Fruit fly (Drosophila melanogaster) whole organism, prepupa: ENCODE measurements around the gene Hk.

Experiments used
- Blimp-1 ChIP-seq: fragments of 200-800 bp; sonication (Bioruptor generic); optimal IDR thresholded peaks from 3 replicates; lab custom pipeline; 2017; ENCODE audit warnings: missing biosample characterization, missing genetic modification characterization, mild to moderate bottlenecking, moderate library complexity, missing genetic modification reagents
- CG10669 ChIP-seq: fragments of 200-800 bp; sonication (Bioruptor generic); optimal IDR thresholded peaks from 3 replicates; lab custom pipeline; 2018; ENCODE audit warnings: missing biosample characterization, mild to moderate bottlenecking, missing genetic modification characterization, moderate library complexity
- CG11294 ChIP-seq: fragments of 200-800 bp; sonication (Bioruptor generic); IDR thresholded peaks from 2 replicates; pipeline ENCODE4 v1.3.6; 2022; ENCODE audit warnings: missing biosample characterization, missing genetic modification characterization
- CG11762 ChIP-seq: fragments of 200-800 bp; sonication (Bioruptor generic); optimal IDR thresholded peaks from 3 replicates; lab custom pipeline; 2016; ENCODE audit warnings: missing biosample characterization, missing genetic modification characterization; ENCODE audit not compliant: insufficient read depth
- CG1621 ChIP-seq: fragments of 200-800 bp; sonication (Bioruptor generic); optimal IDR thresholded peaks from 3 replicates; lab custom pipeline; 2018; ENCODE audit warnings: missing biosample characterization, mild to moderate bottlenecking, missing genetic modification characterization
- CG16779 ChIP-seq: fragments of 200-800 bp; sonication (Bioruptor generic); optimal IDR thresholded peaks from 3 replicates; lab custom pipeline; 2017; ENCODE audit warnings: missing biosample characterization, mild to moderate bottlenecking, missing genetic modification characterization
- CG3032 ChIP-seq: fragments of 200-800 bp; optimal IDR thresholded peaks from 2 replicates; lab custom pipeline; 2019; ENCODE audit warnings: missing biosample characterization, mild to moderate bottlenecking, missing genetic modification characterization, moderate library complexity
- CG31627 ChIP-seq: fragments of 200-800 bp; sonication (Bioruptor generic); optimal IDR thresholded peaks from 3 replicates; lab custom pipeline; 2016; ENCODE audit warnings: missing biosample characterization, missing genetic modification characterization
- CG32006 ChIP-seq: fragments of 200-800 bp; sonication (Bioruptor generic); optimal IDR thresholded peaks from 3 replicates; lab custom pipeline; 2017; ENCODE audit warnings: missing biosample characterization, mild to moderate bottlenecking, missing genetic modification characterization
- CG34406 ChIP-seq: fragments of 200-800 bp; sonication (Bioruptor generic); optimal IDR thresholded peaks from 3 replicates; lab custom pipeline; 2016; ENCODE audit warnings: missing biosample characterization, missing genetic modification characterization
- CG3919 ChIP-seq: fragments of 200-800 bp; sonication (Bioruptor generic); optimal IDR thresholded peaks from 3 replicates; lab custom pipeline; 2016; ENCODE audit warnings: missing biosample characterization, missing genetic modification characterization
- CG4318 ChIP-seq: fragments of 200-800 bp; sonication (Bioruptor generic); optimal IDR thresholded peaks from 3 replicates; lab custom pipeline; 2017; ENCODE audit warnings: missing biosample characterization, mild to moderate bottlenecking, missing genetic modification characterization
- CG6163 ChIP-seq: fragments of 200-800 bp; sonication (Bioruptor generic); IDR thresholded peaks from 3 replicates; pipeline ENCODE4 v1.3.6; 2022; ENCODE audit warnings: missing biosample characterization, missing genetic modification characterization
- CG6276 ChIP-seq: fragments of 200-800 bp; sonication (Bioruptor generic); optimal IDR thresholded peaks from 2 replicates; lab custom pipeline; 2017; ENCODE audit warnings: missing biosample characterization, mild to moderate bottlenecking, missing genetic modification characterization
- CG6808 ChIP-seq: fragments of 200-800 bp; sonication (Bioruptor generic); optimal IDR thresholded peaks from 3 replicates; lab custom pipeline; 2017; ENCODE audit warnings: missing biosample characterization, missing genetic modification characterization, mild to moderate bottlenecking, moderate library complexity, missing genetic modification reagents
- CG6854 ChIP-seq: fragments of 200-800 bp; sonication (Bioruptor generic); optimal IDR thresholded peaks from 2 replicates; lab custom pipeline; 2017; ENCODE audit warnings: missing biosample characterization, mild to moderate bottlenecking, missing genetic modification characterization
- CG7368 ChIP-seq: fragments of 200-800 bp; sonication (Bioruptor generic); optimal IDR thresholded peaks from 3 replicates; lab custom pipeline; 2016; ENCODE audit warnings: missing biosample characterization, missing genetic modification characterization
- CG8119 ChIP-seq: fragments of 200-800 bp; sonication (Bioruptor generic); IDR thresholded peaks from 3 replicates; pipeline ENCODE4 v1.3.6; 2022; ENCODE audit warnings: missing biosample characterization, missing genetic modification characterization
- CG8632 ChIP-seq: fragments of 200-800 bp; sonication (Bioruptor generic); optimal IDR thresholded peaks from 3 replicates; lab custom pipeline; 2016; ENCODE audit warnings: missing biosample characterization, missing genetic modification characterization
- CG9139 ChIP-seq: fragments of 200-800 bp; sonication (Bioruptor generic); optimal IDR thresholded peaks from 3 replicates; lab custom pipeline; 2017; ENCODE audit warnings: missing biosample characterization, mild to moderate bottlenecking, missing genetic modification characterization
- Eip78C ChIP-seq: fragments of 200-800 bp; sonication (Bioruptor generic); peaks from one replicate; lab custom pipeline; 2016; ENCODE audit warnings: missing biosample characterization, missing genetic modification characterization
- Eip93F ChIP-seq: fragments of 200-800 bp; sonication (Bioruptor generic); optimal IDR thresholded peaks from 2 replicates; lab custom pipeline; 2016; ENCODE audit warnings: missing biosample characterization, mild to moderate bottlenecking, missing genetic modification characterization
- Ets96B ChIP-seq: fragments of 200-800 bp; optimal IDR thresholded peaks from 2 replicates; lab custom pipeline; 2019; ENCODE audit warnings: missing biosample characterization, mild to moderate bottlenecking, missing genetic modification characterization, moderate library complexity
- Gug ChIP-seq: fragments of 200-800 bp; sonication (Bioruptor generic); IDR thresholded peaks from 2 replicates; pipeline ENCODE4 v1.3.6; 2022; ENCODE audit warnings: missing biosample characterization, missing genetic modification characterization
- Hr39 ChIP-seq: fragments of 200-800 bp; sonication (Bioruptor generic); optimal IDR thresholded peaks from 2 replicates; lab custom pipeline; 2016; ENCODE audit warnings: missing biosample characterization, missing genetic modification characterization
- Hr4 ChIP-seq: fragments of 200-800 bp; sonication (Bioruptor generic); optimal IDR thresholded peaks from 3 replicates; lab custom pipeline; 2016; ENCODE audit warnings: missing biosample characterization, missing genetic modification characterization
- Lpt ChIP-seq: fragments of 200-800 bp; sonication (Bioruptor generic); optimal IDR thresholded peaks from 3 replicates; lab custom pipeline; 2016; ENCODE audit warnings: missing biosample characterization, missing genetic modification characterization
- Met ChIP-seq: fragments of 200-800 bp; sonication (Bioruptor generic); optimal IDR thresholded peaks from 3 replicates; lab custom pipeline; 2016; ENCODE audit warnings: missing biosample characterization, missing genetic modification characterization
- OdsH ChIP-seq: fragments of 200-800 bp; sonication (Bioruptor generic); optimal IDR thresholded peaks from 3 replicates; lab custom pipeline; 2016; ENCODE audit warnings: missing biosample characterization, missing genetic modification characterization
- Sox15 ChIP-seq: fragments of 200-800 bp; sonication (Bioruptor generic); optimal IDR thresholded peaks from 3 replicates; lab custom pipeline; 2016; ENCODE audit warnings: missing biosample characterization, missing genetic modification characterization
- achi ChIP-seq: fragments of 200-800 bp; sonication (Bioruptor generic); optimal IDR thresholded peaks from 3 replicates; lab custom pipeline; 2016; ENCODE audit warnings: missing biosample characterization, missing genetic modification characterization
- acj6 ChIP-seq: fragments of 200-800 bp; sonication (Bioruptor generic); optimal IDR thresholded peaks from 3 replicates; lab custom pipeline; 2016; ENCODE audit warnings: missing biosample characterization, missing genetic modification characterization
- cyc ChIP-seq: fragments of 200-800 bp; sonication (Bioruptor generic); optimal IDR thresholded peaks from 3 replicates; lab custom pipeline; 2016; ENCODE audit warnings: missing biosample characterization, missing genetic modification characterization
- dac ChIP-seq: fragments of 200-800 bp; sonication (Bioruptor generic); optimal IDR thresholded peaks from 2 replicates; lab custom pipeline; 2017; ENCODE audit warnings: missing biosample characterization, mild to moderate bottlenecking, missing genetic modification characterization
- dsx ChIP-seq: fragments of 200-800 bp; optimal IDR thresholded peaks from 3 replicates; lab custom pipeline; 2019; ENCODE audit warnings: missing biosample characterization, mild to moderate bottlenecking, missing genetic modification characterization, moderate library complexity; ENCODE audit not compliant: poor library complexity, severe bottlenecking
- eg ChIP-seq: fragments of 200-800 bp; sonication (Bioruptor generic); IDR thresholded peaks from 3 replicates; pipeline ENCODE4 v1.3.6; 2022; ENCODE audit warnings: missing biosample characterization, missing genetic modification characterization
- fd59A ChIP-seq: fragments of 200-800 bp; sonication (Bioruptor generic); optimal IDR thresholded peaks from 2 replicates; lab custom pipeline; 2017; ENCODE audit warnings: missing biosample characterization, mild to moderate bottlenecking, missing genetic modification characterization, missing genetic modification reagents
- fd85E ChIP-seq: fragments of 200-800 bp; sonication (Bioruptor generic); optimal IDR thresholded peaks from 3 replicates; lab custom pipeline; 2016; ENCODE audit warnings: missing biosample characterization, missing genetic modification characterization
- fkh ChIP-seq: fragments of 200-800 bp; sonication (Bioruptor generic); optimal IDR thresholded peaks from 3 replicates; lab custom pipeline; 2017; ENCODE audit warnings: missing biosample characterization, mild to moderate bottlenecking, missing genetic modification characterization, moderate library complexity
- lz ChIP-seq: fragments of 200-800 bp; sonication (Bioruptor generic); optimal IDR thresholded peaks from 3 replicates; lab custom pipeline; 2016; ENCODE audit warnings: missing biosample characterization, missing genetic modification characterization
- net ChIP-seq: fragments of 200-800 bp; sonication (Bioruptor generic); optimal IDR thresholded peaks from 3 replicates; lab custom pipeline; 2016; ENCODE audit warnings: missing biosample characterization, missing genetic modification characterization
- spab ChIP-seq: fragments of 200-800 bp; sonication (Bioruptor generic); optimal IDR thresholded peaks from 2 replicates; lab custom pipeline; 2017; ENCODE audit warnings: missing biosample characterization, mild to moderate bottlenecking, missing genetic modification characterization, missing genetic modification reagents
- ss ChIP-seq, 2 experiments: fragments of 200-800 bp; sonication (Bioruptor generic); optimal IDR thresholded peaks; 2 replicates in 1 of 2; 3 replicates in 1 of 2; lab custom pipeline; 2017 to 2018; ENCODE audit warnings: mild to moderate bottlenecking in 2 of 2, missing biosample characterization in 2 of 2, missing genetic modification characterization in 2 of 2, moderate library complexity in 1 of 2
- svp ChIP-seq: fragments of 200-800 bp; sonication (Bioruptor generic); peaks from one replicate; lab custom pipeline; 2016; ENCODE audit warnings: missing biosample characterization, missing genetic modification characterization
- topi ChIP-seq: fragments of 200-800 bp; sonication (Bioruptor generic); optimal IDR thresholded peaks from 3 replicates; lab custom pipeline; 2016; ENCODE audit warnings: missing biosample characterization, missing genetic modification characterization
- vri ChIP-seq: fragments of 200-800 bp; sonication (Bioruptor generic); optimal IDR thresholded peaks from 3 replicates; lab custom pipeline; 2016; ENCODE audit warnings: missing biosample characterization, mild to moderate bottlenecking, missing genetic modification characterization

Gene Hk

DNA sequence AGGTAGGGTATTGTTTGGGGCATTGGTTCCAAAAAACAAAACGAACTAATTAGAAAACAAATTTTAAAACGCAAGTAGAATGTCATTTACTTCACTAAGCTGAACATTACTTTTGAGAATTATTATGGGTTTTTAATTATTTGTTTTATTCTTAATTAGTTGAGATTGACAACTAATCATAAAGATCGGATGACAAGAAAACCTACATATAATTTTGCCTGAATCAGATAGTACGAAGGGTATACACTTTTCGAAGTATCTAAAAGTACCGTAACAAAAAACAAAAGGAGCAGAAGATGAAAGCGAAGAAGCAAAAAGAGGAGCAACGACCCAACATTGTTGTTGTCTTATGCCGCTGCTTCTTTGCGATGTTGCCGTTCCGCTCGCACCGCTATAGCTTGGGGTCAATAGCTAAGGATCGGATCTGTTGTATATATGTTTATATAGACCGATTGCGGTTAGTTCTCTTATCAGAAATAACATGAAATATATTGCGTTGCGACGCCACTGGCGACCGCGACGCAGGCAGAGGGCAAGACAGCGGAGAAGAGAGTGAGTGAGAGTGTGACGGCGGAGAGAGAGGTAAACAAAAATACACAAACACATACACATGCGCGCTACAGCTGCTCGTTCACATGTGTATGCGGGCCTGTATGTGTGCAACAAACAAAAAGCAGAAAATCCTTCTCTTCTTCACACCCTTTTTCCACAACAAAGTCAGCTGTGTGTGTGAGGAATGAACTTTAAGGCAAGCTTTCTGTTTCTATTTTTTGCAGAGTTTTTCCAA, 52.0 kb downstream of the Hk start (continued):
- TF ChIP-seq Ets96B (tag; lab: Kevin White, UChicago), result peak; percentile 76
- TF ChIP-seq CG6163 (GFP tag; lab: Robert Waterston, UW), result peak; percentile 61
- TF ChIP-seq achi, result peak; percentile 82
- peak; percentile 49 for TF ChIP-seq Eip93F (GFP tag; lab: Kevin White, UChicago)
- peak; percentile 30 for TF ChIP-seq fd59A (GFP tag; lab: Kevin White, UChicago)
- peak; percentile 76 for TF ChIP-seq acj6 (GFP tag; lab: Kevin White, UChicago)
- TF ChIP-seq CG11294 (GFP tag; lab: Robert Waterston, UW), result 0 out of 2 replicates have a peak, but pooled peaks have one; percentile 27
- TF ChIP-seq fd85E (GFP tag; lab: Kevin White, UChicago), result no peak
- TF ChIP-seq CG11762 (GFP tag; lab: Kevin White, UChicago), result peak; percentile 41
- peak; percentile 84 for TF ChIP-seq CG6276 (GFP tag; lab: Kevin White, UChicago)
- TF ChIP-seq spab (GFP tag; lab: Kevin White, UChicago), result peak; percentile 47
- TF ChIP-seq eg (GFP tag; lab: Robert Waterston, UW), result peak; percentile 76
- TF ChIP-seq ss (GFP tag; optimal IDR thresholded peaks at IDR 0.05; lab: Kevin White, UChicago), result peak; percentile 9 to 65
- peak; percentile 55 for TF ChIP-seq Sox15 (GFP tag; lab: Kevin White, UChicago)
- peak; percentile 94 for TF ChIP-seq topi
- peak; percentile 70 for TF ChIP-seq CG7368
- peak; percentile 70 for TF ChIP-seq CG10669 (GFP tag; lab: Kevin White, UChicago)
- peak; percentile 80 for TF ChIP-seq CG34406 (GFP tag; lab: Kevin White, UChicago)
- peak; percentile 76 for TF ChIP-seq Lpt (GFP tag; lab: Kevin White, UChicago)
- TF ChIP-seq CG31627 (GFP tag; lab: Kevin White, UChicago), result peak; percentile 90
- TF ChIP-seq CG32006, result peak; percentile 93
- TF ChIP-seq dsx, result peak; percentile 82
- peak; percentile 68 for TF ChIP-seq fkh (GFP tag; lab: Kevin White, UChicago)
- peak; percentile 89 for TF ChIP-seq Hr4 (GFP tag; lab: Kevin White, UChicago)
- TF ChIP-seq CG3919 (GFP tag; lab: Kevin White, UChicago), result peak; percentile 81
- peak; percentile 46 for TF ChIP-seq CG16779 (tag; lab: Kevin White, UChicago)
- peak; percentile 84 for TF ChIP-seq CG4318 (GFP tag; lab: Kevin White, UChicago)
- peak; percentile 97 for TF ChIP-seq Eip78C (GFP tag; lab: Kevin White, UChicago)
- TF ChIP-seq CG8119 (GFP tag; lab: Robert Waterston, UW), result peak; percentile 88
- TF ChIP-seq CG1621, result peak; percentile 29
- peak; percentile 77 for TF ChIP-seq Gug (GFP tag; lab: Robert Waterston, UW)
- TF ChIP-seq, all 60 proteins: peak for 58

DNA sequence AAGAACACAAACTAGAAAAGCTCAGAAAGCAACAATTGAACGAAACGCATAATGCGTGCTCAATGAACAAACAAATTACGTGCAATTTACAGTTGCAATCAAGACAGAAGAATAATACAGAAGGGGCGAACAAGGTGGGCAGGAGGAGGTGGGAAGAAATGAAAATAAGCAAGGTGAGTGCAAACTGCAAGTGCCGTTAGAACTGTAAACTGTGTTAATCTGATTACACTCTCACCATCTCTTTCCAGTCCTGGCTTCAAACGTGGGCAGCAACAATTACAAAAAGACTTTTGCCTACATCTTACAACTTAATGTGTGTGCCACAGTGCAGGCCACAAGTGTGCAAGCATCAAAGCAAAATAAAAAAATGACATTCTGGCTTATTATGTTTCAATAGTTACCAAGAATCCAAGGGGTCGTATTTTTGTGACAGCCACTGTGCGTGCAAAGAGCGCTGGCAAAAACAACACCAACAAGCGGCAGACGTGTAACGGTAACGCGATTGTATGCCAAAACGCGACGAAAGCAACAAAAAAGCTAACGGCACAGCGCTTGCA, 52.9 kb downstream of the Hk start:
- no peak for TF ChIP-seq Blimp-1 (GFP tag; lab: Kevin White, UChicago)
- TF ChIP-seq CG10669 (GFP tag; lab: Kevin White, UChicago), result peak; percentile 15
- TF ChIP-seq spab (GFP tag; lab: Kevin White, UChicago), result no peak
- TF ChIP-seq OdsH (GFP tag; lab: Kevin White, UChicago), result peak; percentile 58
- TF ChIP-seq CG1621, result no peak
- peak; percentile 73 for TF ChIP-seq eg (GFP tag; lab: Robert Waterston, UW)
- no peak for TF ChIP-seq ss (GFP tag; optimal IDR thresholded peaks at IDR 0.05; lab: Kevin White, UChicago)
- peak; percentile 9 for TF ChIP-seq CG8632
- no peak for TF ChIP-seq vri (GFP tag; lab: Kevin White, UChicago)
- peak; percentile 66; the same call in 2 of the 3 replicates for TF ChIP-seq CG6163 (GFP tag; lab: Robert Waterston, UW)
- no peak for TF ChIP-seq CG3032 (tag; lab: Kevin White, UChicago)
- no peak for TF ChIP-seq fkh (GFP tag; lab: Kevin White, UChicago)
- no peak for TF ChIP-seq net (GFP tag; lab: Kevin White, UChicago)
- TF ChIP-seq Sox15 (GFP tag; lab: Kevin White, UChicago), result peak; percentile 21
- TF ChIP-seq Eip93F (GFP tag; lab: Kevin White, UChicago), result no peak
- no peak for TF ChIP-seq svp
- peak; percentile 12 for TF ChIP-seq CG34406 (GFP tag; lab: Kevin White, UChicago)
- TF ChIP-seq Met (GFP tag; lab: Kevin White, UChicago), result no peak
- TF ChIP-seq dac, result peak; percentile 19
- no peak for TF ChIP-seq CG6808
- TF ChIP-seq CG9139 (GFP tag; lab: Kevin White, UChicago), result no peak
- peak; percentile 34 for TF ChIP-seq CG32006
- peak; percentile 54 for TF ChIP-seq cyc
- peak; percentile 67 for TF ChIP-seq Hr39 (GFP tag; lab: Kevin White, UChicago)
- TF ChIP-seq CG6276 (GFP tag; lab: Kevin White, UChicago), result peak; percentile 41
- TF ChIP-seq lz, result peak; percentile 38
- TF ChIP-seq CG6854, result no peak
- TF ChIP-seq topi, result no peak
- peak; percentile 22 for TF ChIP-seq CG4318 (GFP tag; lab: Kevin White, UChicago)
